Fruit fly (Drosophila melanogaster) whole organism, prepupa: Measurements from ENCODE around the gene CG32305.

Source experiments
- CG11294 ChIP-seq: fragments of 200-800 bp; sonication (Bioruptor generic); IDR thresholded peaks from 2 replicates; pipeline ENCODE4 v1.3.6; 2022; ENCODE audit warnings: missing biosample characterization, missing genetic modification characterization
- CG6854 ChIP-seq: fragments of 200-800 bp; sonication (Bioruptor generic); optimal IDR thresholded peaks from 2 replicates; lab custom pipeline; 2017; ENCODE audit warnings: missing biosample characterization, mild to moderate bottlenecking, missing genetic modification characterization
- CG9139 ChIP-seq: fragments of 200-800 bp; sonication (Bioruptor generic); optimal IDR thresholded peaks from 3 replicates; lab custom pipeline; 2017; ENCODE audit warnings: missing biosample characterization, mild to moderate bottlenecking, missing genetic modification characterization
- Eip75B ChIP-seq: fragments of 200-800 bp; sonication (Bioruptor generic); optimal IDR thresholded peaks from 3 replicates; lab custom pipeline; 2016; ENCODE audit warnings: missing biosample characterization, missing genetic modification characterization
- Gug ChIP-seq: fragments of 200-800 bp; sonication (Bioruptor generic); IDR thresholded peaks from 2 replicates; pipeline ENCODE4 v1.3.6; 2022; ENCODE audit warnings: missing biosample characterization, missing genetic modification characterization
- Hr4 ChIP-seq: fragments of 200-800 bp; sonication (Bioruptor generic); optimal IDR thresholded peaks from 3 replicates; lab custom pipeline; 2016; ENCODE audit warnings: missing biosample characterization, missing genetic modification characterization
- Sox102F ChIP-seq: fragments of 200-800 bp; sonication (Bioruptor generic); optimal IDR thresholded peaks from 2 replicates; lab custom pipeline; 2016; ENCODE audit warnings: missing biosample characterization, mild to moderate bottlenecking, missing genetic modification characterization
- svp ChIP-seq: fragments of 200-800 bp; sonication (Bioruptor generic); peaks from one replicate; lab custom pipeline; 2016; ENCODE audit warnings: missing biosample characterization, missing genetic modification characterization
- vri ChIP-seq: fragments of 200-800 bp; sonication (Bioruptor generic); optimal IDR thresholded peaks from 3 replicates; lab custom pipeline; 2016; ENCODE audit warnings: missing biosample characterization, mild to moderate bottlenecking, missing genetic modification characterization

- TF ChIP-seq svp (GFP tag; lab: Kevin White, UChicago) (no peak), CG6854 (GFP tag; lab: Kevin White, UChicago) (no peak), vri (GFP tag; lab: Kevin White, UChicago) (no peak), Eip75B (GFP tag; lab: Kevin White, UChicago) (no peak), Hr4 (no peak), CG9139 (GFP tag; lab: Kevin White, UChicago) (no peak), Sox102F (GFP tag; lab: Kevin White, UChicago) (no peak), CG11294 (GFP tag; lab: Robert Waterston, UW) (no peak), Gug (no peak)
Measured at dm6 chr3L:2229172-2229696, 19.2 kb upstream of the CG32305 start, which contains the start of gene Oseg2.
